Worm (Caenorhabditis elegans) whole organism, mixed stage, embryonic: ENCODE results near the gene ads-1.

Source experiments
- ceh-43 ChIP-seq: fragments of 200-800 bp; sonication (Bioruptor generic); optimal IDR thresholded peaks from 2 replicates; lab custom pipeline; 2018; ENCODE audit warnings: mild to moderate bottlenecking, missing genetic modification characterization, moderate library complexity, missing compliant biosample characterization
- lin-13 ChIP-seq: fragments of 150-350 bp; optimal IDR thresholded peaks from 2 replicates; lab custom pipeline; 2014; ENCODE audit warnings: missing biosample characterization, missing genetic modification characterization
- lsy-2 ChIP-seq: fragments of 150-350 bp; optimal IDR thresholded peaks from 2 replicates; lab custom pipeline; 2014; ENCODE audit warnings: missing biosample characterization, missing genetic modification characterization
- mls-2 ChIP-seq: sonication (generic microtip); optimal IDR thresholded peaks from 2 replicates; lab custom pipeline; 2016; ENCODE audit warnings: mild to moderate bottlenecking, missing genetic modification characterization, moderate library complexity, missing compliant biosample characterization
- nhr-12 ChIP-seq: fragments of 150-350 bp; optimal IDR thresholded peaks from 2 replicates; lab custom pipeline; 2014; ENCODE audit warnings: missing biosample characterization, missing genetic modification characterization
- nhr-28 ChIP-seq: fragments of 150-350 bp; optimal IDR thresholded peaks from 2 replicates; lab custom pipeline; 2014; ENCODE audit warnings: missing biosample characterization, missing genetic modification characterization
- nhr-76 ChIP-seq: sonication (generic microtip); optimal IDR thresholded peaks from 2 replicates; lab custom pipeline; 2017; ENCODE audit warnings: missing biosample characterization, missing genetic modification characterization
- pha-4 ChIP-seq: fragments of 150-350 bp; optimal IDR thresholded peaks from 2 replicates; lab custom pipeline; 2018; ENCODE audit warnings: missing biosample characterization, missing genetic modification reagents, missing genetic modification characterization
- snpc-4 ChIP-seq: fragments of 150-350 bp; optimal IDR thresholded peaks from 2 replicates; lab custom pipeline; 2014; ENCODE audit warnings: missing biosample characterization, missing genetic modification characterization
- sptf-1 ChIP-seq: sonication (generic microtip); optimal IDR thresholded peaks from 2 replicates; lab custom pipeline; 2017; ENCODE audit warnings: mild to moderate bottlenecking, missing genetic modification characterization, moderate library complexity, missing compliant biosample characterization
- unc-39 ChIP-seq: fragments of 150-350 bp; optimal IDR thresholded peaks from 2 replicates; lab custom pipeline; 2014; ENCODE audit warnings: missing biosample characterization, missing genetic modification characterization
- unc-62 ChIP-seq: fragments of 150-350 bp; optimal IDR thresholded peaks from 2 replicates; lab custom pipeline; 2014; ENCODE audit warnings: missing biosample characterization, missing genetic modification reagents, missing genetic modification characterization
- ztf-11 ChIP-seq: fragments of 150-350 bp; optimal IDR thresholded peaks from 2 replicates; lab custom pipeline; 2014; ENCODE audit warnings: missing biosample characterization, missing genetic modification characterization

DNA sequence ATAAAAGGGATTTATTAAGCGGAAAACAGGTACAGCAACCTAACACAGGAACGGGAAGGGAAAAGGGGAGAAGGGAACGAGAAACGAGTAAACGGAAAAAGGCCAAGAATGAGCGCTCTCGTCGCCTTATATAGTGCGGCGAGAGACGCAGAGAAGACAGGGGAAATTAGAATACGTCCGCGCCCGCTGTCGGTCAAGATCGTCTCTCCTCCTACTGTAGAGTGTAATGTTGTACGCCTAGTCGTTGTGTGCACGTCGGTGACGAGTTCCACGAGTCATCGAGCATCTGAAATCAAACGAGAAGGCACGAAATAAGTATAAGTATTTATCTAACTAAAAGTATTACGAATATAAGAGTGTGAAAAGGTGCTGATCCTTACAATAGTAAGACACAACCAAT is 12.8 kb upstream of the ads-1 start:
- TF ChIP-seq nhr-76 (tag; lab: Kevin White, UChicago) = no peak
- TF ChIP-seq pha-4 = no peak
- TF ChIP-seq nhr-12 (tag; lab: Kevin White, UChicago) = no peak
- TF ChIP-seq lin-13 (tag; lab: Kevin White, UChicago) = no peak
- TF ChIP-seq nhr-28 = no peak
- TF ChIP-seq ztf-11 (tag; lab: Kevin White, UChicago) = no peak
- no peak for TF ChIP-seq lsy-2
- TF ChIP-seq sptf-1 (tag; lab: Kevin White, UChicago) = peak; percentile 14
- no peak for TF ChIP-seq unc-39 (tag; lab: Kevin White, UChicago)
- TF ChIP-seq snpc-4 (tag; lab: Kevin White, UChicago) = no peak
- no peak for TF ChIP-seq unc-62 (GFP tag; lab: Kevin White, UChicago)
- no peak for TF ChIP-seq ceh-43
- no peak for TF ChIP-seq mls-2 (tag; lab: Kevin White, UChicago)
